Fruit fly (Drosophila melanogaster) whole organism, adult: ENCODE measurements around the gene Daxx.

Experiments
- CG11617 ChIP-seq: fragments of 200-800 bp; sonication (Bioruptor generic); optimal IDR thresholded peaks from 2 replicates; lab custom pipeline; 2017; ENCODE audit warnings: mild to moderate bottlenecking, missing biosample characterization, missing genetic modification reagents, missing genetic modification characterization
- CG12768 ChIP-seq: fragments of 200-800 bp; sonication (Bioruptor generic); optimal IDR thresholded peaks from 2 replicates; lab custom pipeline; 2017; ENCODE audit warnings: missing biosample characterization, missing genetic modification characterization, mild to moderate bottlenecking, moderate library complexity, missing genetic modification reagents
- CG14711 ChIP-seq: fragments of 200-800 bp; sonication (Bioruptor generic); optimal IDR thresholded peaks from 2 replicates; lab custom pipeline; 2018; ENCODE audit warnings: missing biosample characterization, mild to moderate bottlenecking, missing genetic modification characterization, moderate library complexity
- CG1620 ChIP-seq: fragments of 200-800 bp; sonication (Bioruptor generic); optimal IDR thresholded peaks from 2 replicates; lab custom pipeline; 2016; ENCODE audit warnings: missing biosample characterization, missing genetic modification characterization
- CG33017 ChIP-seq: fragments of 200-800 bp; sonication (Bioruptor generic); optimal IDR thresholded peaks from 2 replicates; lab custom pipeline; 2018; ENCODE audit warnings: missing biosample characterization, mild to moderate bottlenecking, missing genetic modification characterization, moderate library complexity
- CG5204 ChIP-seq: fragments of 200-800 bp; sonication (Bioruptor generic); optimal IDR thresholded peaks from 2 replicates; lab custom pipeline; 2016; ENCODE audit warnings: missing biosample characterization, missing genetic modification characterization
- CG7045 ChIP-seq: fragments of 200-800 bp; sonication (Bioruptor generic); optimal IDR thresholded peaks from 2 replicates; lab custom pipeline; 2017; ENCODE audit warnings: missing biosample characterization, mild to moderate bottlenecking, missing genetic modification characterization
- CG7101 ChIP-seq: fragments of 200-800 bp; sonication (Bioruptor generic); optimal IDR thresholded peaks from 2 replicates; lab custom pipeline; 2018; ENCODE audit warnings: missing biosample characterization, mild to moderate bottlenecking, missing genetic modification characterization, moderate library complexity
- Clk ChIP-seq: fragments of 200-800 bp; sonication (Bioruptor generic); optimal IDR thresholded peaks from 2 replicates; lab custom pipeline; 2017; ENCODE audit warnings: missing biosample characterization, missing genetic modification characterization
- Crg-1 ChIP-seq: fragments of 200-800 bp; sonication (Bioruptor generic); optimal IDR thresholded peaks from 2 replicates; lab custom pipeline; 2016; ENCODE audit warnings: missing biosample characterization, missing genetic modification characterization
- Hr96 ChIP-seq: fragments of 200-800 bp; sonication (Bioruptor generic); optimal IDR thresholded peaks from 2 replicates; lab custom pipeline; 2016; ENCODE audit warnings: missing biosample characterization, missing genetic modification characterization
- Mnt ChIP-seq: fragments of 200-800 bp; sonication (Bioruptor generic); optimal IDR thresholded peaks from 2 replicates; lab custom pipeline; 2016; ENCODE audit warnings: missing biosample characterization, mild to moderate bottlenecking, missing genetic modification characterization
- bab1 ChIP-seq: fragments of 200-800 bp; sonication (Bioruptor generic); optimal IDR thresholded peaks from 3 replicates; lab custom pipeline; 2019; ENCODE audit warnings: missing biosample characterization, mild to moderate bottlenecking, missing genetic modification characterization, moderate library complexity
- cic ChIP-seq: fragments of 200-800 bp; sonication (Bioruptor generic); optimal IDR thresholded peaks from 2 replicates; lab custom pipeline; 2017; ENCODE audit warnings: missing biosample characterization, mild to moderate bottlenecking, missing genetic modification characterization, moderate library complexity
- cnc ChIP-seq, 2 experiments: fragments of >200 bp; optimal IDR thresholded peaks; 2 replicates each; lab custom pipeline; 2017
- kay ChIP-seq: fragments of 200-800 bp; sonication (Bioruptor generic); peaks from one replicate; lab custom pipeline; 2016; ENCODE audit warnings: missing biosample characterization, missing genetic modification characterization, borderline replicate concordance
- ovo ChIP-seq: fragments of 200-800 bp; sonication (Bioruptor generic); optimal IDR thresholded peaks from 2 replicates; lab custom pipeline; 2016; ENCODE audit warnings: missing biosample characterization, missing genetic modification characterization
- pad ChIP-seq: fragments of 200-800 bp; sonication (Bioruptor generic); optimal IDR thresholded peaks from 3 replicates; lab custom pipeline; 2017; ENCODE audit warnings: missing biosample characterization, missing genetic modification characterization, mild to moderate bottlenecking, moderate library complexity, missing genetic modification reagents
- tj ChIP-seq: fragments of 200-800 bp; sonication (Bioruptor generic); optimal IDR thresholded peaks from 3 replicates; lab custom pipeline; 2017; ENCODE audit warnings: missing biosample characterization, mild to moderate bottlenecking, missing genetic modification characterization, moderate library complexity
- toe ChIP-seq: fragments of 200-800 bp; sonication (Bioruptor generic); optimal IDR thresholded peaks from 2 replicates; lab custom pipeline; 2016; ENCODE audit warnings: missing biosample characterization, missing genetic modification characterization

The Daxx gene

DNA sequence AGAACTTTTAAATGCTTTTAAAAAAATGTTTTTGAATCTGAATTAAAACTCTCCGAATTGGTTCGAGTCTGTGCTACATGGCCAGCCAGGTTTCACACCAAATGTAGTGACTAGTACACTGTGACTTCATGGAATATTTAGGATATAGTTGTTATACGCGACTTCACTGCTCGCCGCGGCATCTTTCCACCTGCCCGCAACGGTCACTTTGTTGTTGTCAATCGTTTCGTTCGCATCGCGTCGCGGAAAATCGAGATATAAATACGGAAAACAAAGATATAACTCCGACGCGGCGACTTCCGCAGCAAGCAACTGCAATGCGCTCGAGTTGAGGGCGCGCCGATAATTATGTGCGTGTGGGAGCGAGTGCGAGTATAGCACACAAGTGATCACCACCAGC lies 17.7 kb downstream of the Daxx start, which contains the start of gene CG31637:
Gene CG31637, plus strand, starts transcription at position 200 of the 400 bp plus-strand sequence.
- TF ChIP-seq cic (peak; percentile 11), pad (GFP tag; lab: Kevin White, UChicago) (peak; percentile 18), CG7101 (tag; lab: Kevin White, UChicago) (peak; percentile 15), bab1 (GFP tag; lab: Kevin White, UChicago) (peak; percentile 55), cnc (optimal IDR thresholded peaks at IDR 0.05; lab: Kevin White, UChicago) (no peak)

DNA sequence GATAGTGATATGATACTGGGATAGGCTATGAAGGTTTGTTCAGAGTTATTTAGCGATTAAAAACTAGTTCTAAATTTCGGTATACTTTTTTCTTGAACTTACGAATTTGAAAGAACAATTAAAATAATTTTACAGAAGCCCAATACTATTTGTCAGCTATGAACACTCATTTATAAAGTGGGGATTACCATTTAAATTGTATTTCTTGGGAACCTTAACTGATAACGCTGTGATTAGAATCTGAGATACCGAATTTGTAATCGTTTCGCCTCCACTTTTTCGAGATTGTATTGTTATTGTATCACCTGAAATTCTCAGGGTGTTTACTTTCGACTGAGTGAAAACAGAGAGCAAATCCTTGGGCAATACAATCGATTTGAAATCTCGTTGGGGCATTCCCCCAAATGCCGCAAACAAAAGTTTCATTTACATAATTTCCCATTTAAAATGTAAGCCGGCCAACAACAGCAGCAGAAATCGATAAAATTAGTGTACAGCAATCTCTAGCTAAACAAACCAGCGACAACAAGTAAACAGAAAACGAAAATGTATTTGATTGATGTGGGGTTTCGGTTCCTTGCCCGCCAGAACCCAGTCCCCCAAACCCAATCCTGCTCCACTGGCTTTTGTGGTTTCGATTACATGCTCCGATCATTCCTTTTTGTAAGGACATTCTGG lies 20.1 kb downstream of the Daxx start:
- TF ChIP-seq Hr96 (GFP tag; lab: Kevin White, UChicago) = no peak
- no peak for TF ChIP-seq Mnt (GFP tag; lab: Kevin White, UChicago)
- no peak for TF ChIP-seq cic
- no peak for TF ChIP-seq CG7101 (tag; lab: Kevin White, UChicago)
- no peak for TF ChIP-seq pad (GFP tag; lab: Kevin White, UChicago)
- no peak for TF ChIP-seq tj (GFP tag; lab: Kevin White, UChicago)
- no peak for TF ChIP-seq CG12768
- TF ChIP-seq bab1 (GFP tag; lab: Kevin White, UChicago) = no peak
- TF ChIP-seq CG11617 = no peak
- TF ChIP-seq Crg-1 (GFP tag; lab: Kevin White, UChicago) = no peak
- TF ChIP-seq cnc (optimal IDR thresholded peaks at IDR 0.05; lab: Kevin White, UChicago) = no peak
- no peak for TF ChIP-seq CG1620 (GFP tag; lab: Kevin White, UChicago)
- TF ChIP-seq CG33017 (tag; lab: Kevin White, UChicago) = no peak
- TF ChIP-seq CG7045 (GFP tag; lab: Kevin White, UChicago) = no peak
- no peak for TF ChIP-seq kay (GFP tag; lab: Kevin White, UChicago)
- no peak for TF ChIP-seq ovo (GFP tag; lab: Kevin White, UChicago)
- TF ChIP-seq CG5204 (GFP tag; lab: Kevin White, UChicago) = no peak
- no peak for TF ChIP-seq Clk (GFP tag; lab: Kevin White, UChicago)
- no peak for TF ChIP-seq toe

DNA sequence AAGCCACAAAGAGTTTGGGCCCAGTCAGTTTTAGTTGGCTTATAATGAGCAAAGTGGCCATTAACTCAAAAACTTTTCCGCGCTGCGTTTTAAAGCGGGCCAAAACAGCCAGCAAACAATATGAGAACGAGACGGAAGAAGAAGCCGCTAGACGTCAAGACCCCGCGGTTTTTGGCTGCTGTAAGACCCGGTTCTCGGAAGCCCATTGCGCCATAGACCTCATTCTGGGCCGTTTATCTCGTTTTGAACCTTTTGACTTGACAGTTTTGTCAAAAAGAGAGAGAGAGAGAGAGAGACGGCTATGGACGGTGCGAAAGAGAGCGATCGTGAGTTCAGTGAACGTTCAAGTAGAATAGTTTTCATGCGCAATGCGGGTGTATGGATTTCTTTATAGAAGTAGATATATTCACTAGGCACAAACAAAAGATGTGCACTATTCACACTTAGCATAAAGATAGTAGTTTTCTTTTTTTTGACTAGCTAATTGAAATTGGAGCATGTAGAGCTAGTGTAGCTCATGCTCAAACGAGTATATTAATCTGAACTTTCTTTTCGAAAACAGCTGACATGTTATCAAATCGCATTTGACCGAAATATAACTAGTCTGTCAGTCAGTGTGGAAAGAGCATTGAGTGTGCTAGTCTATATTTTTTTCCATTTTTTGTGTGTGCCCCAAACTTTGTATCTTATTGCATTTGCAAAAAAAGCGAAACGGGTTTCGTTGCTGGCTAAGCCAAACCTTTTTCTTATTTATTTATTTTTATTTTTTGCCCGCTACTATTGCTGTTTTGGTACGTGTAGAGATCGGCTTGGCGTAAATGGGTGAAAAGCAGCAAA lies 22.4 kb downstream of the Daxx start:
- TF ChIP-seq tj (GFP tag; lab: Kevin White, UChicago) (no peak), Hr96 (GFP tag; lab: Kevin White, UChicago) (no peak), cic (no peak), cnc (optimal IDR thresholded peaks at IDR 0.05; lab: Kevin White, UChicago) (no peak), Clk (GFP tag; lab: Kevin White, UChicago) (no peak), CG12768 (no peak), CG14711 (tag; lab: Kevin White, UChicago) (no peak), bab1 (GFP tag; lab: Kevin White, UChicago) (no peak)

DNA sequence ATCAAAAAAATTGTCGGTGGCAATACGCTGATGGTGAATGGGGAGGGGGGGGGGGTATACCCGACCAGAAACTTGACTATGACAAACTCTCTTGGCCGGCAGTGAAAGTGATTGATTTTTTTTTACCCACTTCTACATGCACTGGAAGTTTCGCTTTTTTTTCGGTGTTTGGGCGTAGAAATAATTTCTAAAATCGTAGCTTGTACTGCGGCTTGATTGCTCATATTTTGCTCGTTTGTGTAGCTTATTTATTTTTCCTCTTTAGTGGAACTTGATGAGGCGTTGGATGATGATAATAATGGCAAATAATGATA lies 23.0 kb downstream of the Daxx start:
- no peak for TF ChIP-seq CG12768
- no peak for TF ChIP-seq cnc (optimal IDR thresholded peaks at IDR 0.05; lab: Kevin White, UChicago)
- no peak for TF ChIP-seq CG1620 (GFP tag; lab: Kevin White, UChicago)
- TF ChIP-seq Clk (GFP tag; lab: Kevin White, UChicago) = no peak
- no peak for TF ChIP-seq Hr96 (GFP tag; lab: Kevin White, UChicago)
- TF ChIP-seq CG7045 (GFP tag; lab: Kevin White, UChicago) = no peak
- TF ChIP-seq CG14711 (tag; lab: Kevin White, UChicago) = no peak

DNA sequence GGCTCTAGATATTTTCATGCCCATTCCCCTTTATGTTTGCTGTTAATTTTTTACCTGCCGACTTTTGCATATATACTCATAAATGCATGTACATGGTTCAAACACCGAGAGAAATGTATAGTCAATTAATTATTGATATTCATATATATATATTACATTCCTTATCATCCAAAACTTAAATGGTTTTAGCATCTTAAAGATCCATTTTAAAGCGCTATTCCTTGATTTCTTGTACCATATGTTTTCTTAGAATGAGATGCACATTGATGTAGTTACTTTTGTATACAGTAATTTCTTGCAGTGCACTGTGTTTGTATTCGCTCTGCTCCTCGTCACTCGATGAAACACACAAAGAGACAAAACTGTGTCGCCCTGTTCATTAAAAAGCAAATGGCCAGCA lies 27.9 kb downstream of the Daxx start:
- TF ChIP-seq ovo (GFP tag; lab: Kevin White, UChicago) (no peak), CG11617 (no peak), Hr96 (GFP tag; lab: Kevin White, UChicago) (no peak), CG7045 (GFP tag; lab: Kevin White, UChicago) (no peak), tj (GFP tag; lab: Kevin White, UChicago) (no peak), kay (GFP tag; lab: Kevin White, UChicago) (no peak), cic (no peak), CG12768 (no peak), Clk (GFP tag; lab: Kevin White, UChicago) (no peak), Crg-1 (GFP tag; lab: Kevin White, UChicago) (no peak)

DNA sequence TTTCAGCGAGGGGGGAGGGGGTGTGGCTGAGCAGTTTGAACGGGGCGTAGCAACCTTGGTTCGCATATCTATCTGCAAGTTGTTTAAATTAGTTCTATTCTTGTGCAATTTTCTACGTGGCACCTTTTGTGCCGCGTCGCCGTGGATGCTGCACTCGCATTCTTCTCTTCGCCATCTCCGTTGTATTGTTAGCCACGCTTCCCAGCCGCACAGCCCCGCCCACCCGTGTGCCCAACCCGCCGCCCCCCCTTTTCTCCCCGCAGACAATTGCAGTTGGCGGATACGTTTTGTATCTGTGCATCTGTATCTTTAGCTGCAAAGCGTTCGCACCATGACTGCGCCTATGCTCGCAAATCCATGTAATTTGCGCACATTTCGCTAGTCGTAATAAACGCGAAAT lies 33.2 kb downstream of the Daxx start:
- TF ChIP-seq bab1 (GFP tag; lab: Kevin White, UChicago) (no peak), ovo (GFP tag; lab: Kevin White, UChicago) (no peak), Clk (GFP tag; lab: Kevin White, UChicago) (no peak), CG12768 (peak; percentile 51), CG7045 (GFP tag; lab: Kevin White, UChicago) (no peak), CG7101 (tag; lab: Kevin White, UChicago) (no peak), kay (GFP tag; lab: Kevin White, UChicago) (no peak), cnc (optimal IDR thresholded peaks at IDR 0.05; lab: Kevin White, UChicago) (no peak), Crg-1 (GFP tag; lab: Kevin White, UChicago) (no peak)
